Worm (Caenorhabditis elegans) whole organism, L1 larva: Measurements from ENCODE around the gene mth-2.

Source experiments
- C04F5.9 ChIP-seq: sonication (generic microtip); optimal IDR thresholded peaks from 2 replicates; lab custom pipeline; 2016; ENCODE audit warnings: missing genetic modification characterization, missing compliant biosample characterization
- alr-1 ChIP-seq: fragments of 200-800 bp; sonication (Bioruptor generic); optimal IDR thresholded peaks from 2 replicates; lab custom pipeline; 2018; ENCODE audit warnings: borderline replicate concordance, mild to moderate bottlenecking, missing genetic modification characterization, missing compliant biosample characterization
- ceh-88 ChIP-seq: fragments of 200-800 bp; sonication (Bioruptor generic); IDR thresholded peaks from 2 replicates; pipeline ENCODE4 v1.3.6; 2022; ENCODE audit warnings: missing genetic modification characterization, missing compliant biosample characterization
- ceh-90 ChIP-seq: sonication (generic microtip); optimal IDR thresholded peaks from 2 replicates; lab custom pipeline; 2016; ENCODE audit warnings: missing genetic modification characterization, missing compliant biosample characterization
- dpl-1 ChIP-seq, 3 experiments: fragments of 150-350 bp in 2 of 3; sonication (generic microtip) in 1 of 3; optimal IDR thresholded peaks; 2 replicates each; lab custom pipeline; 2014 to 2017; ENCODE audit warnings: missing biosample characterization in 3 of 3, missing genetic modification characterization in 3 of 3, missing genetic modification reagents in 3 of 3
- dsc-1 ChIP-seq: sonication (generic microtip); optimal IDR thresholded peaks from 2 replicates; lab custom pipeline; 2016; ENCODE audit warnings: mild to moderate bottlenecking, missing genetic modification characterization, missing compliant biosample characterization
- efl-1 ChIP-seq, 4 experiments: fragments of 150-350 bp; optimal IDR thresholded peaks in 3 of 4; peaks in 1 of 4; 1 replicate in 1 of 4; 2 replicates in 3 of 4; lab custom pipeline; 2014; ENCODE audit warnings: missing biosample characterization in 2 of 4, missing genetic modification characterization in 2 of 4, missing genetic modification reagents in 2 of 4
- egl-13 ChIP-seq: sonication (generic microtip); optimal IDR thresholded peaks from 2 replicates; lab custom pipeline; 2016; ENCODE audit warnings: missing genotype, missing genetic modification reagents, missing genetic modification characterization, missing compliant biosample characterization
- elt-2 ChIP-seq: sonication (generic microtip); optimal IDR thresholded peaks from 2 replicates; lab custom pipeline; 2016; ENCODE audit warnings: missing genetic modification characterization, mild to moderate bottlenecking, inconsistent platforms, missing compliant biosample characterization, missing genetic modification reagents
- ets-5 ChIP-seq: fragments of 200-800 bp; sonication (Bioruptor generic); IDR thresholded peaks from 2 replicates; pipeline ENCODE4 v1.3.6; 2022; ENCODE audit warnings: missing genetic modification characterization, missing compliant biosample characterization
- fkh-4 ChIP-seq: sonication (generic microtip); optimal IDR thresholded peaks from 2 replicates; lab custom pipeline; 2016; ENCODE audit warnings: missing compliant biosample characterization, missing genetic modification characterization, borderline replicate concordance
- grh-1 ChIP-seq: fragments of 200-800 bp; sonication (Bioruptor generic); IDR thresholded peaks from 2 replicates; pipeline ENCODE4 v1.3.6; 2022; ENCODE audit warnings: missing genetic modification reagents, missing genetic modification characterization, missing compliant biosample characterization
- hlh-17 ChIP-seq: fragments of 200-800 bp; sonication (Bioruptor generic); optimal IDR thresholded peaks from 2 replicates; lab custom pipeline; 2018; ENCODE audit warnings: missing genetic modification characterization, mild to moderate bottlenecking, missing compliant biosample characterization, moderate library complexity, borderline replicate concordance
- hlh-4 ChIP-seq: sonication (generic microtip); optimal IDR thresholded peaks from 2 replicates; lab custom pipeline; 2016; ENCODE audit warnings: mild to moderate bottlenecking, missing genetic modification characterization, missing compliant biosample characterization
- irx-1 ChIP-seq: sonication (generic microtip); optimal IDR thresholded peaks from 2 replicates; lab custom pipeline; 2016; ENCODE audit warnings: missing genetic modification characterization, missing compliant biosample characterization
- jun-1 ChIP-seq: fragments of 150-350 bp; optimal IDR thresholded peaks from 2 replicates; lab custom pipeline; 2014; ENCODE audit warnings: missing biosample characterization, missing genetic modification reagents, missing genetic modification characterization
- lin-13 ChIP-seq: fragments of 150-350 bp; optimal IDR thresholded peaks from 2 replicates; lab custom pipeline; 2014; ENCODE audit warnings: missing biosample characterization, missing genetic modification reagents, missing genetic modification characterization
- lin-15B ChIP-seq: fragments of 150-350 bp; sonication (generic microtip); optimal IDR thresholded peaks from 3 replicates; lab custom pipeline; 2014; ENCODE audit warnings: missing biosample characterization, missing genetic modification characterization
- lin-35 ChIP-seq, 2 experiments: fragments of 150-350 bp; optimal IDR thresholded peaks; 2 replicates each; lab custom pipeline; 2014; ENCODE audit warnings: missing biosample characterization in 2 of 2, missing genetic modification characterization in 2 of 2, missing genetic modification reagents in 2 of 2
- lin-39 ChIP-seq: fragments of 150-350 bp; optimal IDR thresholded peaks from 2 replicates; lab custom pipeline; 2014; ENCODE audit warnings: missing biosample characterization, missing genetic modification reagents, missing genetic modification characterization
- lir-3 ChIP-seq: sonication (generic microtip); optimal IDR thresholded peaks from 2 replicates; lab custom pipeline; 2016; ENCODE audit warnings: mild to moderate bottlenecking, missing genetic modification characterization, moderate library complexity, missing compliant biosample characterization; ENCODE audit not compliant: poor library complexity
- mab-9 ChIP-seq: fragments of 200-800 bp; sonication (Bioruptor generic); IDR thresholded peaks from 2 replicates; pipeline ENCODE4 v1.3.6; 2022; ENCODE audit warnings: missing genetic modification reagents, missing genetic modification characterization, missing compliant biosample characterization
- mdl-1 ChIP-seq, 2 experiments: fragments of 150-350 bp; optimal IDR thresholded peaks; 2 replicates each; lab custom pipeline; 2014 to 2017; ENCODE audit warnings: missing biosample characterization in 2 of 2, missing genetic modification characterization in 2 of 2, inconsistent platforms in 1 of 2
- nhr-11 ChIP-seq: fragments of 150-350 bp; optimal IDR thresholded peaks from 2 replicates; lab custom pipeline; 2014; ENCODE audit warnings: missing biosample characterization, missing genetic modification characterization
- nhr-12 ChIP-seq: sonication (generic microtip); optimal IDR thresholded peaks from 2 replicates; lab custom pipeline; 2017; ENCODE audit warnings: missing biosample characterization, missing genetic modification characterization
- nhr-19 ChIP-seq: fragments of 200-800 bp; sonication (Bioruptor generic); conservative IDR thresholded peaks from 2 replicates; pipeline ENCODE4 v1.3.6; 2022; ENCODE audit warnings: missing genetic modification characterization, missing compliant biosample characterization
- nhr-237 ChIP-seq: fragments of 150-350 bp; optimal IDR thresholded peaks from 2 replicates; lab custom pipeline; 2014; ENCODE audit warnings: missing biosample characterization, missing genetic modification characterization
- nhr-76 ChIP-seq: sonication (generic microtip); optimal IDR thresholded peaks from 2 replicates; lab custom pipeline; 2017; ENCODE audit warnings: missing biosample characterization, missing genetic modification characterization
- nhr-84 ChIP-seq: sonication (generic microtip); optimal IDR thresholded peaks from 2 replicates; lab custom pipeline; 2017; ENCODE audit warnings: missing biosample characterization, missing genetic modification characterization
- nhr-85 ChIP-seq: sonication (generic microtip); peaks from one replicate; lab custom pipeline; 2016; ENCODE audit warnings: missing genetic modification characterization, inconsistent platforms, missing compliant biosample characterization
- pax-3 ChIP-seq: fragments of 200-800 bp; sonication (Bioruptor generic); optimal IDR thresholded peaks from 2 replicates; lab custom pipeline; 2018; ENCODE audit warnings: mild to moderate bottlenecking, missing genetic modification characterization, moderate library complexity, missing compliant biosample characterization
- snu-23 ChIP-seq: sonication (generic microtip); optimal IDR thresholded peaks from 2 replicates; lab custom pipeline; 2016; ENCODE audit warnings: missing genetic modification characterization, missing compliant biosample characterization
- sup-37 ChIP-seq: fragments of 200-800 bp; sonication (Bioruptor generic); optimal IDR thresholded peaks from 2 replicates; lab custom pipeline; 2018; ENCODE audit warnings: mild to moderate bottlenecking, missing genetic modification characterization, missing compliant biosample characterization
- swsn-7 ChIP-seq: sonication (generic microtip); optimal IDR thresholded peaks from 2 replicates; lab custom pipeline; 2016; ENCODE audit warnings: missing genetic modification characterization, missing compliant biosample characterization
- tlp-1 ChIP-seq: fragments of 150-350 bp; optimal IDR thresholded peaks from 2 replicates; lab custom pipeline; 2014; ENCODE audit warnings: missing biosample characterization, missing genetic modification characterization
- unc-62 ChIP-seq: fragments of 150-350 bp; optimal IDR thresholded peaks from 2 replicates; lab custom pipeline; 2014; ENCODE audit warnings: missing biosample characterization, missing genetic modification reagents, missing genetic modification characterization
- unc-98 ChIP-seq: fragments of 200-800 bp; sonication (Bioruptor generic); IDR thresholded peaks from 2 replicates; pipeline ENCODE4 v1.3.6; 2022; ENCODE audit warnings: missing genetic modification characterization, missing compliant biosample characterization
- vab-15 ChIP-seq: sonication (generic microtip); optimal IDR thresholded peaks from 2 replicates; lab custom pipeline; 2017; ENCODE audit warnings: missing genotype, mild to moderate bottlenecking, missing genetic modification characterization, missing compliant biosample characterization
- zag-1 ChIP-seq: fragments of 150-350 bp; optimal IDR thresholded peaks from 2 replicates; lab custom pipeline; 2014; ENCODE audit warnings: missing biosample characterization, missing genetic modification characterization
- zip-4 ChIP-seq: fragments of 200-800 bp; sonication (Bioruptor generic); optimal IDR thresholded peaks from 2 replicates; lab custom pipeline; 2018; ENCODE audit warnings: mild to moderate bottlenecking, missing genetic modification characterization, moderate library complexity, missing compliant biosample characterization
- ztf-11 ChIP-seq, 2 experiments: sonication (generic microtip); optimal IDR thresholded peaks; 2 replicates each; lab custom pipeline; 2016 to 2017; ENCODE audit warnings: missing genetic modification characterization in 2 of 2, missing biosample characterization in 1 of 2, missing compliant biosample characterization in 1 of 2

Gene mth-2

ce11 chrII:4211113-4211512 lies 17.0 kb upstream of the mth-2 start, which contains the start of gene F31D5.7:
F31D5.7 (plus strand) TSS chrII:4211413.
- TF ChIP-seq hlh-4: no peak
- TF ChIP-seq, all 84 proteins: peak for 0

- TF ChIP-seq hlh-17 (GFP tag; lab: Kevin White, UChicago) (no peak), lin-15B (tag; lab: Kevin White, UChicago) (no peak), ztf-11 (tag; optimal IDR thresholded peaks at IDR 0.05; lab: Kevin White, UChicago) (no peak), jun-1 (no peak), nhr-237 (tag; lab: Kevin White, UChicago) (no peak), nhr-76 (tag; lab: Kevin White, UChicago) (no peak), zip-4 (no peak)
- TF ChIP-seq, all 84 proteins: peak for 0
Measured at ce11 chrII:4209071-4209747, 15.1 kb upstream of the mth-2 start, which contains the start of gene F31D5.6. F31D5.6 (plus strand) TSS chrII:4209697.

ce11 chrII:4203729-4204184 lies 9.6 kb upstream of the mth-2 start, which contains the start of gene mth-1:
mth-1 (minus strand) TSS chrII:4203779.
- TF ChIP-seq sup-37 (GFP tag; lab: Kevin White, UChicago) (no peak), pax-3 (tag; lab: Kevin White, UChicago) (no peak), ets-5 (no peak), efl-1 (optimal IDR thresholded peaks at IDR 0.05; lab: Kevin White, UChicago) (no peak), efl-1 (GFP tag; optimal IDR thresholded peaks at IDR 0.05 in 1 of 2; lab: Kevin White, UChicago) (peak in 1 of 2 experiments; percentile 40), alr-1 (tag; lab: Kevin White, UChicago) (no peak), elt-2 (tag; lab: Kevin White, UChicago) (peak; percentile 97)

- peak; percentile 95 for TF ChIP-seq nhr-85
Measured at ce11 chrII:4202633-4203032, 8.5 kb upstream of the mth-2 start.

ce11 chrII:4186364-4186763 lies 7.8 kb downstream of the mth-2 start, which contains the start of gene cpna-1:
cpna-1 (plus strand) TSS chrII:4186664.
- TF ChIP-seq hlh-17 (GFP tag; lab: Kevin White, UChicago) (no peak), nhr-84 (no peak), lin-39 (tag; lab: Kevin White, UChicago) (no peak), mab-9 (GFP tag; lab: Robert Waterston, UW) (no peak), snu-23 (no peak)

ce11 chrII:4183979-4184378 lies 10.1 kb downstream of the mth-2 start:
- TF ChIP-seq ceh-90 (tag; lab: Kevin White, UChicago): no peak
- no peak for TF ChIP-seq vab-15 (tag; lab: Kevin White, UChicago)
- TF ChIP-seq nhr-12 (tag; lab: Kevin White, UChicago): no peak
- no peak for TF ChIP-seq zag-1 (tag; lab: Kevin White, UChicago)
- TF ChIP-seq lin-35 (GFP tag; optimal IDR thresholded peaks at IDR 0.05; lab: Kevin White, UChicago): no peak
- no peak for TF ChIP-seq fkh-4 (tag; lab: Kevin White, UChicago)
- TF ChIP-seq C04F5.9: no peak
- TF ChIP-seq lin-13 (GFP tag; lab: Kevin White, UChicago): no peak
- peak in 1 of 3 experiments; percentile 0 for TF ChIP-seq dpl-1 (GFP tag; optimal IDR thresholded peaks at IDR 0.05; lab: Kevin White, UChicago)
- peak; percentile 40 for TF ChIP-seq dsc-1
- TF ChIP-seq swsn-7 (tag; lab: Kevin White, UChicago): peak; percentile 13
- TF ChIP-seq snu-23: peak; percentile 32
- no peak for TF ChIP-seq elt-2 (tag; lab: Kevin White, UChicago)
- TF ChIP-seq mdl-1 (tag; optimal IDR thresholded peaks at IDR 0.05; lab: Kevin White, UChicago): no peak
- TF ChIP-seq egl-13: no peak
- TF ChIP-seq ceh-88: no peak
- TF ChIP-seq grh-1 (GFP tag; lab: Robert Waterston, UW): no peak
- TF ChIP-seq irx-1 (tag; lab: Kevin White, UChicago): no peak
- no peak for TF ChIP-seq unc-62 (GFP tag; lab: Kevin White, UChicago)
- TF ChIP-seq tlp-1: no peak
- no peak for TF ChIP-seq unc-98 (GFP tag; lab: Robert Waterston, UW)
- TF ChIP-seq nhr-11 (tag; lab: Kevin White, UChicago): no peak
- TF ChIP-seq nhr-19: peak; percentile 54
- TF ChIP-seq lir-3 (tag; lab: Kevin White, UChicago): no peak
